Fruit fly (Drosophila melanogaster) whole organism, prepupa: ENCODE results near the gene tll.
A peak's percentile ranks its signal among the peaks of the same experiment; 100 is the strongest.

Source experiments
- Blimp-1 ChIP-seq: fragments of 200-800 bp; sonication (Bioruptor generic); optimal IDR thresholded peaks from 3 replicates; lab custom pipeline; 2017; ENCODE audit warnings: missing biosample characterization, missing genetic modification characterization, mild to moderate bottlenecking, moderate library complexity, missing genetic modification reagents
- CG10631 ChIP-seq: fragments of 200-800 bp; sonication (Bioruptor generic); optimal IDR thresholded peaks from 2 replicates; lab custom pipeline; 2016; ENCODE audit warnings: missing biosample characterization, missing genetic modification characterization
- CG10669 ChIP-seq: fragments of 200-800 bp; sonication (Bioruptor generic); optimal IDR thresholded peaks from 3 replicates; lab custom pipeline; 2018; ENCODE audit warnings: missing biosample characterization, mild to moderate bottlenecking, missing genetic modification characterization, moderate library complexity
- CG11294 ChIP-seq: fragments of 200-800 bp; sonication (Bioruptor generic); IDR thresholded peaks from 2 replicates; pipeline ENCODE4 v1.3.6; 2022; ENCODE audit warnings: missing biosample characterization, missing genetic modification characterization
- CG11762 ChIP-seq: fragments of 200-800 bp; sonication (Bioruptor generic); optimal IDR thresholded peaks from 3 replicates; lab custom pipeline; 2016; ENCODE audit warnings: missing biosample characterization, missing genetic modification characterization; ENCODE audit not compliant: insufficient read depth
- CG11902 ChIP-seq: fragments of 200-800 bp; sonication (Bioruptor generic); optimal IDR thresholded peaks from 3 replicates; lab custom pipeline; 2016; ENCODE audit warnings: missing biosample characterization, missing genetic modification characterization
- CG15336 ChIP-seq: fragments of 200-800 bp; sonication (Bioruptor generic); IDR thresholded peaks from 2 replicates; pipeline ENCODE4 v1.3.6; 2022; ENCODE audit warnings: missing biosample characterization, missing genetic modification characterization
- CG1621 ChIP-seq: fragments of 200-800 bp; sonication (Bioruptor generic); optimal IDR thresholded peaks from 3 replicates; lab custom pipeline; 2018; ENCODE audit warnings: missing biosample characterization, mild to moderate bottlenecking, missing genetic modification characterization
- CG3032 ChIP-seq: fragments of 200-800 bp; optimal IDR thresholded peaks from 2 replicates; lab custom pipeline; 2019; ENCODE audit warnings: missing biosample characterization, mild to moderate bottlenecking, missing genetic modification characterization, moderate library complexity
- CG31627 ChIP-seq: fragments of 200-800 bp; sonication (Bioruptor generic); optimal IDR thresholded peaks from 3 replicates; lab custom pipeline; 2016; ENCODE audit warnings: missing biosample characterization, missing genetic modification characterization
- CG32006 ChIP-seq: fragments of 200-800 bp; sonication (Bioruptor generic); optimal IDR thresholded peaks from 3 replicates; lab custom pipeline; 2017; ENCODE audit warnings: missing biosample characterization, mild to moderate bottlenecking, missing genetic modification characterization
- CG34406 ChIP-seq: fragments of 200-800 bp; sonication (Bioruptor generic); optimal IDR thresholded peaks from 3 replicates; lab custom pipeline; 2016; ENCODE audit warnings: missing biosample characterization, missing genetic modification characterization
- CG3919 ChIP-seq: fragments of 200-800 bp; sonication (Bioruptor generic); optimal IDR thresholded peaks from 3 replicates; lab custom pipeline; 2016; ENCODE audit warnings: missing biosample characterization, missing genetic modification characterization
- CG4318 ChIP-seq: fragments of 200-800 bp; sonication (Bioruptor generic); optimal IDR thresholded peaks from 3 replicates; lab custom pipeline; 2017; ENCODE audit warnings: missing biosample characterization, mild to moderate bottlenecking, missing genetic modification characterization
- CG6163 ChIP-seq: fragments of 200-800 bp; sonication (Bioruptor generic); IDR thresholded peaks from 3 replicates; pipeline ENCODE4 v1.3.6; 2022; ENCODE audit warnings: missing biosample characterization, missing genetic modification characterization
- CG6276 ChIP-seq: fragments of 200-800 bp; sonication (Bioruptor generic); optimal IDR thresholded peaks from 2 replicates; lab custom pipeline; 2017; ENCODE audit warnings: missing biosample characterization, mild to moderate bottlenecking, missing genetic modification characterization
- CG6792 ChIP-seq: fragments of 200-800 bp; sonication (Bioruptor generic); optimal IDR thresholded peaks from 3 replicates; lab custom pipeline; 2016; ENCODE audit warnings: missing biosample characterization, missing genetic modification characterization
- CG6808 ChIP-seq: fragments of 200-800 bp; sonication (Bioruptor generic); optimal IDR thresholded peaks from 3 replicates; lab custom pipeline; 2017; ENCODE audit warnings: missing biosample characterization, missing genetic modification characterization, mild to moderate bottlenecking, moderate library complexity, missing genetic modification reagents
- CG6854 ChIP-seq: fragments of 200-800 bp; sonication (Bioruptor generic); optimal IDR thresholded peaks from 2 replicates; lab custom pipeline; 2017; ENCODE audit warnings: missing biosample characterization, mild to moderate bottlenecking, missing genetic modification characterization
- CG7368 ChIP-seq: fragments of 200-800 bp; sonication (Bioruptor generic); optimal IDR thresholded peaks from 3 replicates; lab custom pipeline; 2016; ENCODE audit warnings: missing biosample characterization, missing genetic modification characterization
- CG8119 ChIP-seq: fragments of 200-800 bp; sonication (Bioruptor generic); IDR thresholded peaks from 3 replicates; pipeline ENCODE4 v1.3.6; 2022; ENCODE audit warnings: missing biosample characterization, missing genetic modification characterization
- CG8319 ChIP-seq: fragments of 200-800 bp; sonication (Bioruptor generic); optimal IDR thresholded peaks from 3 replicates; lab custom pipeline; 2016; ENCODE audit warnings: missing biosample characterization, missing genetic modification characterization
- CG8632 ChIP-seq: fragments of 200-800 bp; sonication (Bioruptor generic); optimal IDR thresholded peaks from 3 replicates; lab custom pipeline; 2016; ENCODE audit warnings: missing biosample characterization, missing genetic modification characterization
- CG9139 ChIP-seq: fragments of 200-800 bp; sonication (Bioruptor generic); optimal IDR thresholded peaks from 3 replicates; lab custom pipeline; 2017; ENCODE audit warnings: missing biosample characterization, mild to moderate bottlenecking, missing genetic modification characterization
- Eip75B ChIP-seq: fragments of 200-800 bp; sonication (Bioruptor generic); optimal IDR thresholded peaks from 3 replicates; lab custom pipeline; 2016; ENCODE audit warnings: missing biosample characterization, missing genetic modification characterization
- Eip78C ChIP-seq: fragments of 200-800 bp; sonication (Bioruptor generic); peaks from one replicate; lab custom pipeline; 2016; ENCODE audit warnings: missing biosample characterization, missing genetic modification characterization
- Eip93F ChIP-seq: fragments of 200-800 bp; sonication (Bioruptor generic); optimal IDR thresholded peaks from 2 replicates; lab custom pipeline; 2016; ENCODE audit warnings: missing biosample characterization, mild to moderate bottlenecking, missing genetic modification characterization
- Ets21C ChIP-seq: fragments of 200-800 bp; sonication (Bioruptor generic); optimal IDR thresholded peaks from 3 replicates; lab custom pipeline; 2016; ENCODE audit warnings: missing biosample characterization, missing genetic modification characterization
- Gug ChIP-seq: fragments of 200-800 bp; sonication (Bioruptor generic); IDR thresholded peaks from 2 replicates; pipeline ENCODE4 v1.3.6; 2022; ENCODE audit warnings: missing biosample characterization, missing genetic modification characterization
- Hr38 ChIP-seq: sonication (Bioruptor generic); optimal IDR thresholded peaks from 2 replicates; lab custom pipeline; 2016; ENCODE audit warnings: missing biosample characterization, missing genetic modification characterization
- Hr4 ChIP-seq: fragments of 200-800 bp; sonication (Bioruptor generic); optimal IDR thresholded peaks from 3 replicates; lab custom pipeline; 2016; ENCODE audit warnings: missing biosample characterization, missing genetic modification characterization
- Lpt ChIP-seq: fragments of 200-800 bp; sonication (Bioruptor generic); optimal IDR thresholded peaks from 3 replicates; lab custom pipeline; 2016; ENCODE audit warnings: missing biosample characterization, missing genetic modification characterization
- Smox ChIP-seq: fragments of 200-800 bp; sonication (Bioruptor generic); optimal IDR thresholded peaks from 3 replicates; lab custom pipeline; 2016; ENCODE audit warnings: missing biosample characterization, missing genetic modification characterization
- Sox102F ChIP-seq: fragments of 200-800 bp; sonication (Bioruptor generic); optimal IDR thresholded peaks from 2 replicates; lab custom pipeline; 2016; ENCODE audit warnings: missing biosample characterization, mild to moderate bottlenecking, missing genetic modification characterization
- achi ChIP-seq: fragments of 200-800 bp; sonication (Bioruptor generic); optimal IDR thresholded peaks from 3 replicates; lab custom pipeline; 2016; ENCODE audit warnings: missing biosample characterization, missing genetic modification characterization
- acj6 ChIP-seq: fragments of 200-800 bp; sonication (Bioruptor generic); optimal IDR thresholded peaks from 3 replicates; lab custom pipeline; 2016; ENCODE audit warnings: missing biosample characterization, missing genetic modification characterization
- cyc ChIP-seq: fragments of 200-800 bp; sonication (Bioruptor generic); optimal IDR thresholded peaks from 3 replicates; lab custom pipeline; 2016; ENCODE audit warnings: missing biosample characterization, missing genetic modification characterization
- dac ChIP-seq: fragments of 200-800 bp; sonication (Bioruptor generic); optimal IDR thresholded peaks from 2 replicates; lab custom pipeline; 2017; ENCODE audit warnings: missing biosample characterization, mild to moderate bottlenecking, missing genetic modification characterization
- dsx ChIP-seq: fragments of 200-800 bp; optimal IDR thresholded peaks from 3 replicates; lab custom pipeline; 2019; ENCODE audit warnings: missing biosample characterization, mild to moderate bottlenecking, missing genetic modification characterization, moderate library complexity; ENCODE audit not compliant: poor library complexity, severe bottlenecking
- eg ChIP-seq: fragments of 200-800 bp; sonication (Bioruptor generic); IDR thresholded peaks from 3 replicates; pipeline ENCODE4 v1.3.6; 2022; ENCODE audit warnings: missing biosample characterization, missing genetic modification characterization
- esn ChIP-seq: fragments of 200-800 bp; sonication (Bioruptor generic); optimal IDR thresholded peaks from 2 replicates; lab custom pipeline; 2016; ENCODE audit warnings: missing biosample characterization, mild to moderate bottlenecking, missing genetic modification characterization, moderate library complexity
- fd85E ChIP-seq: fragments of 200-800 bp; sonication (Bioruptor generic); optimal IDR thresholded peaks from 3 replicates; lab custom pipeline; 2016; ENCODE audit warnings: missing biosample characterization, missing genetic modification characterization
- lz ChIP-seq: fragments of 200-800 bp; sonication (Bioruptor generic); optimal IDR thresholded peaks from 3 replicates; lab custom pipeline; 2016; ENCODE audit warnings: missing biosample characterization, missing genetic modification characterization
- net ChIP-seq: fragments of 200-800 bp; sonication (Bioruptor generic); optimal IDR thresholded peaks from 3 replicates; lab custom pipeline; 2016; ENCODE audit warnings: missing biosample characterization, missing genetic modification characterization
- pdm3 ChIP-seq: fragments of 200-800 bp; sonication (Bioruptor generic); optimal IDR thresholded peaks from 3 replicates; lab custom pipeline; 2016; ENCODE audit warnings: missing biosample characterization, missing genetic modification characterization
- salr ChIP-seq, 2 experiments: fragments of 200-800 bp; sonication (Bioruptor generic); optimal IDR thresholded peaks; 3 replicates each; lab custom pipeline; 2016 to 2018; ENCODE audit warnings: missing biosample characterization in 2 of 2, missing genetic modification characterization in 2 of 2, mild to moderate bottlenecking in 1 of 2
- spab ChIP-seq: fragments of 200-800 bp; sonication (Bioruptor generic); optimal IDR thresholded peaks from 2 replicates; lab custom pipeline; 2017; ENCODE audit warnings: missing biosample characterization, mild to moderate bottlenecking, missing genetic modification characterization, missing genetic modification reagents
- ss ChIP-seq, 2 experiments: fragments of 200-800 bp; sonication (Bioruptor generic); optimal IDR thresholded peaks; 2 replicates in 1 of 2; 3 replicates in 1 of 2; lab custom pipeline; 2017 to 2018; ENCODE audit warnings: mild to moderate bottlenecking in 2 of 2, missing biosample characterization in 2 of 2, missing genetic modification characterization in 2 of 2, moderate library complexity in 1 of 2
- topi ChIP-seq: fragments of 200-800 bp; sonication (Bioruptor generic); optimal IDR thresholded peaks from 3 replicates; lab custom pipeline; 2016; ENCODE audit warnings: missing biosample characterization, missing genetic modification characterization
- vri ChIP-seq: fragments of 200-800 bp; sonication (Bioruptor generic); optimal IDR thresholded peaks from 3 replicates; lab custom pipeline; 2016; ENCODE audit warnings: missing biosample characterization, mild to moderate bottlenecking, missing genetic modification characterization

tll gene

DNA sequence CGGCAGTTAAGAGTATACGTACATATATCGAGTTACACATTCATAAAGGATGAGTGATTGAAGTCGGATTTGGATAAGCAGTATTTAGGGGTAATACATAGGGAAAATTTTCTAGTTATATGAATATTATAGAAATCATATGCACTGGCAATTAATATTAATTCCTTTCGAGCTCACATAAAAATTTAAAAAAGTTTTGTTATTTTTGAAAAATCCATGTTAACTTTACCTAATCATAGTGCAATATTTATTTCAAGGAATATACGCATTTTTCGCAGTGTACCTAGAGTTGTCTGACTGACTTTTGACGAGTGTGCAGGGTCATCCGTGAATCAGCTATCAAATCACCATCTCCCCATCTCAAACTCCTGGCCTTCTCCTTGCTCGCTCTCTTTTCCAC is 12.3 kb downstream of the tll start (continued):
- TF ChIP-seq CG34406 (GFP tag; lab: Kevin White, UChicago) (peak; percentile 5), CG15336 (GFP tag; lab: Robert Waterston, UW) (no peak), vri (GFP tag; lab: Kevin White, UChicago) (no peak), lz (GFP tag; lab: Kevin White, UChicago) (no peak), CG8632 (GFP tag; lab: Kevin White, UChicago) (peak; percentile 35), CG31627 (GFP tag; lab: Kevin White, UChicago) (no peak), CG9139 (GFP tag; lab: Kevin White, UChicago) (no peak), achi (GFP tag; lab: Kevin White, UChicago) (peak; percentile 17)

DNA sequence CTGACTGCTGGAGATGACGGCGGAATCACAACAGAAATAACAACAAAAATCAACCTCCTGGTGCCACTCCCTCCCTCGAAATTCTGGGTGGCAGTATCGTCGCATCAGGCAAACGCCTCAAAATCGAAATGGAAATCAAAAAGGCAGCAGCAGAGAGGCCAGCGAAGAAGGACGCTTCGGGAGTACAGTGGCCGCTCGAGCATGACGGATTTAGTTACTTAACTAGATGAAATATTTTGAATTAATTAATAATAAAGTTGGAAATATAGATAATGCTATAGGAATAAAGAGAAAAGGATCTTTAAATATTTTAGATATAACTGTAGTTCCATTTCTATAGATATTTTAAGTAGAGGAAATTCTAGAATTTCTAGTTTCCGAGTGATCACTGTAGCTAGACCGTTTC is 13.3 kb downstream of the tll start:
- TF ChIP-seq CG4318 (GFP tag; lab: Kevin White, UChicago): no peak
- TF ChIP-seq vri (GFP tag; lab: Kevin White, UChicago): no peak
- TF ChIP-seq CG3919 (GFP tag; lab: Kevin White, UChicago): no peak
- no peak for TF ChIP-seq CG6792 (GFP tag; lab: Kevin White, UChicago)
- no peak for TF ChIP-seq salr (GFP tag; optimal IDR thresholded peaks at IDR 0.05; lab: Kevin White, UChicago)
- TF ChIP-seq esn (GFP tag; lab: Kevin White, UChicago): no peak
- TF ChIP-seq Eip93F (GFP tag; lab: Kevin White, UChicago): no peak
- TF ChIP-seq CG32006: no peak
- TF ChIP-seq pdm3 (GFP tag; lab: Kevin White, UChicago): no peak
- TF ChIP-seq CG34406 (GFP tag; lab: Kevin White, UChicago): peak; percentile 31
- no peak for TF ChIP-seq Eip75B (GFP tag; lab: Kevin White, UChicago)
- TF ChIP-seq CG3032 (tag; lab: Kevin White, UChicago): peak; percentile 15
- TF ChIP-seq topi (GFP tag; lab: Kevin White, UChicago): no peak
- no peak for TF ChIP-seq Sox102F (GFP tag; lab: Kevin White, UChicago)
- no peak for TF ChIP-seq Ets21C (GFP tag; lab: Kevin White, UChicago)
- TF ChIP-seq CG11902 (GFP tag; lab: Kevin White, UChicago): no peak
- no peak for TF ChIP-seq CG6163
- no peak for TF ChIP-seq CG11294 (GFP tag; lab: Robert Waterston, UW)
- TF ChIP-seq net (GFP tag; lab: Kevin White, UChicago): no peak
- no peak for TF ChIP-seq CG6854
- TF ChIP-seq Gug: no peak
- TF ChIP-seq acj6 (GFP tag; lab: Kevin White, UChicago): peak; percentile 17
- no peak for TF ChIP-seq cyc
- no peak for TF ChIP-seq CG9139 (GFP tag; lab: Kevin White, UChicago)
- TF ChIP-seq ss (GFP tag; optimal IDR thresholded peaks at IDR 0.05; lab: Kevin White, UChicago): peak in 1 of 2 experiments; percentile 50
- TF ChIP-seq CG15336 (GFP tag; lab: Robert Waterston, UW): no peak
- no peak for TF ChIP-seq dac (GFP tag; lab: Kevin White, UChicago)
- peak; percentile 83 for TF ChIP-seq Eip78C (GFP tag; lab: Kevin White, UChicago)
- TF ChIP-seq CG10631 (GFP tag; lab: Kevin White, UChicago): no peak
- TF ChIP-seq spab (GFP tag; lab: Kevin White, UChicago): no peak
- TF ChIP-seq CG8632 (GFP tag; lab: Kevin White, UChicago): peak; percentile 38
- no peak for TF ChIP-seq Lpt (GFP tag; lab: Kevin White, UChicago)
- no peak for TF ChIP-seq CG8319
- TF ChIP-seq CG7368: no peak
- TF ChIP-seq Hr4 (GFP tag; lab: Kevin White, UChicago): no peak
- TF ChIP-seq achi (GFP tag; lab: Kevin White, UChicago): no peak
- TF ChIP-seq Smox: no peak
- no peak for TF ChIP-seq dsx (GFP tag; lab: Kevin White, UChicago)
- TF ChIP-seq fd85E (GFP tag; lab: Kevin White, UChicago): no peak
- peak; percentile 6 for TF ChIP-seq CG6808 (GFP tag; lab: Kevin White, UChicago)
- TF ChIP-seq eg: no peak
- TF ChIP-seq Hr38 (GFP tag; lab: Kevin White, UChicago): no peak
- TF ChIP-seq CG1621 (tag; lab: Kevin White, UChicago): no peak
- no peak for TF ChIP-seq CG6276 (GFP tag; lab: Kevin White, UChicago)
- no peak for TF ChIP-seq CG11762 (GFP tag; lab: Kevin White, UChicago)
- no peak for TF ChIP-seq CG10669 (GFP tag; lab: Kevin White, UChicago)
- TF ChIP-seq CG8119 (GFP tag; lab: Robert Waterston, UW): no peak
- no peak for TF ChIP-seq Blimp-1 (GFP tag; lab: Kevin White, UChicago)
